Worm (Caenorhabditis elegans): Measurements from ENCODE around the gene C27H5.2.

DNA sequence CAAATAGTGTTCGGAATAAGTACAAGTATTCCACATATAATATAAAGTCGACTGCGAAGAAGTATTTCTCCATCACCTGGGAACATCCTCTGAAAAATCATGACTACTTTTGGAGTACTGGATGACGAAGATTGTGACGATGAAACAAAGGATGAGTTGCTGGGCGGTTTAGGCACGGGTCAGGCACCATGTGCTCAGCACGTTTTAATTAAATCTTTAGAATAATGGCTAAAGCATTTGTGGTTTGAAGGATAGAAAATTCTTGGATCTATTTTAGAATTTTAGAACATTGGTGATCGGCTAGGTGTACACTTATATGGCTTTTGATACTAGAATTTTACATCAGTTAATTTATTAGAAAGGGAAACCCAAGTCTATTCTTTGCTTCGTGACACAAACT is 31.7 kb downstream of the C27H5.2 start, which contains the start of gene C27H5.6:
- TF ChIP-seq rec-8 (tag; optimal IDR thresholded peaks at IDR 0.05) (no peak), hsf-1 (GFP tag; IDR thresholded peaks at IDR 0.05) (no peak), ama-1 (optimal IDR thresholded peaks at IDR 0.05) (no peak), ama-1 (GFP tag; optimal IDR thresholded peaks at IDR 0.05) (no peak), sea-2 (GFP tag; IDR thresholded peaks at IDR 0.05) (no peak), repo-1 (tag; optimal IDR thresholded peaks at IDR 0.05) (no peak), F33H1.4 (GFP tag; IDR thresholded peaks at IDR 0.05) (no peak), hlh-26 (GFP tag; conservative IDR thresholded peaks at IDR 0.05) (no peak), snpc-1.1 (tag; optimal IDR thresholded peaks at IDR 0.05; ENCODE audit: insufficient read depth) (no peak), B0035.1 (tag; optimal IDR thresholded peaks at IDR 0.05) (no peak), unc-62 (GFP tag; optimal IDR thresholded peaks at IDR 0.05) (no peak)

Measured in whole organism, young adult.